Fruit fly (Drosophila melanogaster) whole organism, embryonic: ENCODE data around the gene amrt.

Source experiments
- Bteb2 ChIP-seq: fragments of 200-800 bp; sonication (Bioruptor generic); optimal IDR thresholded peaks from 2 replicates; lab custom pipeline; 2016; ENCODE audit warnings: missing biosample characterization, missing genetic modification characterization
- CG10366 ChIP-seq: fragments of 200-800 bp; sonication (Bioruptor generic); IDR thresholded peaks from 2 replicates; pipeline ENCODE4 v1.3.6; 2022; ENCODE audit warnings: missing biosample characterization, missing genetic modification characterization
- CG15269 ChIP-seq: fragments of 200-800 bp; sonication (Bioruptor generic); optimal IDR thresholded peaks from 2 replicates; lab custom pipeline; 2018; ENCODE audit warnings: missing biosample characterization, mild to moderate bottlenecking, missing genetic modification characterization, moderate library complexity
- CG1529 ChIP-seq: fragments of 200-800 bp; sonication (Bioruptor generic); optimal IDR thresholded peaks from 3 replicates; lab custom pipeline; 2018; ENCODE audit warnings: missing biosample characterization, missing genetic modification characterization
- CG17912 ChIP-seq: fragments of 200-800 bp; sonication (Bioruptor generic); optimal IDR thresholded peaks from 2 replicates; lab custom pipeline; 2018; ENCODE audit warnings: missing biosample characterization, mild to moderate bottlenecking, missing genetic modification characterization
- CG18599 ChIP-seq: fragments of 200-800 bp; sonication (Bioruptor generic); optimal IDR thresholded peaks from 3 replicates; lab custom pipeline; 2017; ENCODE audit warnings: missing biosample characterization, missing genetic modification characterization, mild to moderate bottlenecking, moderate library complexity, missing genetic modification reagents
- CG2678 ChIP-seq: fragments of 200-800 bp; sonication (Bioruptor generic); optimal IDR thresholded peaks from 3 replicates; lab custom pipeline; 2019; ENCODE audit warnings: missing biosample characterization, mild to moderate bottlenecking, missing genetic modification characterization, moderate library complexity
- CG2875 ChIP-seq: fragments of 200-800 bp; sonication (Bioruptor generic); optimal IDR thresholded peaks from 2 replicates; lab custom pipeline; 2017; ENCODE audit warnings: missing biosample characterization, mild to moderate bottlenecking, missing genetic modification characterization, missing genetic modification reagents
- CG31224 ChIP-seq: fragments of 200-800 bp; sonication (Bioruptor generic); IDR thresholded peaks from 2 replicates; pipeline ENCODE4 v1.3.6; 2022; ENCODE audit warnings: missing biosample characterization, missing genetic modification characterization
- CG3407 ChIP-seq: fragments of 200-800 bp; sonication (Bioruptor generic); optimal IDR thresholded peaks from 2 replicates; lab custom pipeline; 2018; ENCODE audit warnings: missing biosample characterization, mild to moderate bottlenecking, missing genetic modification characterization
- CG4328 ChIP-seq: fragments of 200-800 bp; sonication (Bioruptor generic); optimal IDR thresholded peaks from 3 replicates; lab custom pipeline; 2017; ENCODE audit warnings: missing biosample characterization, missing genetic modification reagents, missing genetic modification characterization
- CG6765 ChIP-seq: fragments of 200-800 bp; sonication (Bioruptor generic); optimal IDR thresholded peaks from 3 replicates; lab custom pipeline; 2017; ENCODE audit warnings: missing biosample characterization, mild to moderate bottlenecking, missing genetic modification characterization
- CG7372 ChIP-seq: fragments of 200-800 bp; sonication (Bioruptor generic); IDR thresholded peaks from 2 replicates; pipeline ENCODE4 v1.3.6; 2022; ENCODE audit warnings: missing biosample characterization, missing genetic modification characterization
- CG8290 ChIP-seq, 3 experiments: fragments of 200-800 bp; sonication (Bioruptor generic); optimal IDR thresholded peaks; 2 replicates each; lab custom pipeline; 2016 to 2019; ENCODE audit warnings: missing biosample characterization in 3 of 3, missing genetic modification characterization in 3 of 3, mild to moderate bottlenecking in 2 of 3, moderate library complexity in 1 of 3
- CG9215 ChIP-seq: fragments of 200-800 bp; sonication (Bioruptor generic); IDR thresholded peaks from 2 replicates; pipeline ENCODE4 v1.3.6; 2022; ENCODE audit warnings: missing biosample characterization, missing genetic modification characterization
- Dll ChIP-seq: fragments of 200-800 bp; sonication (Bioruptor generic); IDR thresholded peaks from 4 replicates; pipeline ENCODE4 v1.3.6; 2022; ENCODE audit warnings: missing biosample characterization, missing genetic modification characterization; ENCODE audit not compliant: partially characterized antibody
- Fer1 ChIP-seq: fragments of 200-800 bp; sonication (Bioruptor generic); optimal IDR thresholded peaks from 2 replicates; lab custom pipeline; 2017; ENCODE audit warnings: missing biosample characterization, mild to moderate bottlenecking, missing genetic modification characterization
- H15 ChIP-seq: fragments of 200-800 bp; sonication (Bioruptor generic); IDR thresholded peaks from 3 replicates; pipeline ENCODE4 v1.3.6; 2022; ENCODE audit warnings: missing biosample characterization, missing genetic modification characterization
- HLH3B ChIP-seq: fragments of 200-800 bp; sonication (Bioruptor generic); IDR thresholded peaks from 2 replicates; pipeline ENCODE4 v1.3.6; 2022; ENCODE audit warnings: missing biosample characterization, missing genetic modification characterization
- Hmr ChIP-seq: fragments of 200-800 bp; sonication (Bioruptor generic); optimal IDR thresholded peaks from 3 replicates; lab custom pipeline; 2017; ENCODE audit warnings: mild to moderate bottlenecking, missing biosample characterization, missing genetic modification reagents, missing genetic modification characterization
- Lim3 ChIP-seq: fragments of 200-800 bp; sonication (Bioruptor generic); IDR thresholded peaks from 2 replicates; pipeline ENCODE4 v1.3.6; 2022; ENCODE audit warnings: missing biosample characterization, missing genetic modification characterization
- Lpt ChIP-seq: fragments of >200 bp; optimal IDR thresholded peaks from 2 replicates; lab custom pipeline; 2018; ENCODE audit warnings: missing biosample characterization, missing genetic modification characterization
- Max ChIP-seq: fragments of 200-800 bp; sonication (Bioruptor generic); optimal IDR thresholded peaks from 2 replicates; lab custom pipeline; 2016; ENCODE audit warnings: missing biosample characterization, mild to moderate bottlenecking, missing genetic modification characterization
- NK7.1 ChIP-seq: fragments of 200-800 bp; sonication (Bioruptor generic); optimal IDR thresholded peaks from 3 replicates; lab custom pipeline; 2016; ENCODE audit warnings: missing biosample characterization, missing genetic modification characterization
- Pdp1 ChIP-seq, 2 experiments: fragments of 200-800 bp; sonication (Bioruptor generic); optimal IDR thresholded peaks; 3 replicates each; lab custom pipeline; 2016; ENCODE audit warnings: missing biosample characterization in 2 of 2, missing genetic modification characterization in 2 of 2, mild to moderate bottlenecking in 1 of 2, moderate library complexity in 1 of 2
- Ptx1 ChIP-seq: fragments of 200-800 bp; sonication (Bioruptor generic); IDR thresholded peaks from 2 replicates; pipeline ENCODE4 v1.3.6; 2022; ENCODE audit warnings: missing biosample characterization, missing genetic modification characterization
- Sox102F ChIP-seq: fragments of 200-800 bp; sonication (Bioruptor generic); optimal IDR thresholded peaks from 2 replicates; lab custom pipeline; 2018; ENCODE audit warnings: missing biosample characterization, mild to moderate bottlenecking, missing genetic modification characterization, moderate library complexity
- Ssrp ChIP-seq: fragments of 200-800 bp; sonication (Bioruptor generic); optimal IDR thresholded peaks from 2 replicates; lab custom pipeline; 2018; ENCODE audit warnings: missing biosample characterization, mild to moderate bottlenecking, missing genetic modification characterization, moderate library complexity
- Usf ChIP-seq: fragments of 200-800 bp; sonication (Bioruptor generic); optimal IDR thresholded peaks from 2 replicates; lab custom pipeline; 2017; ENCODE audit warnings: missing genotype, missing biosample characterization, missing genetic modification characterization
- Vsx1 ChIP-seq: fragments of 200-800 bp; sonication (Bioruptor generic); optimal IDR thresholded peaks from 2 replicates; lab custom pipeline; 2017; ENCODE audit warnings: missing biosample characterization, mild to moderate bottlenecking, missing genetic modification characterization, missing genetic modification reagents
- corto ChIP-seq: fragments of 200-800 bp; sonication (Bioruptor generic); optimal IDR thresholded peaks from 2 replicates; lab custom pipeline; 2016; ENCODE audit warnings: missing biosample characterization, mild to moderate bottlenecking, missing genetic modification characterization, moderate library complexity
- croc ChIP-seq: fragments of 200-800 bp; sonication (Bioruptor generic); conservative IDR thresholded peaks from 3 replicates; pipeline ENCODE4 v1.3.6; 2022; ENCODE audit warnings: missing biosample characterization, missing genetic modification characterization
- cwo ChIP-seq: fragments of 200-800 bp; sonication (Bioruptor generic); optimal IDR thresholded peaks from 3 replicates; lab custom pipeline; 2017; ENCODE audit warnings: missing biosample characterization, missing genetic modification characterization, mild to moderate bottlenecking, moderate library complexity, missing genetic modification reagents
- disco-r ChIP-seq: fragments of 200-800 bp; sonication (Bioruptor generic); optimal IDR thresholded peaks from 2 replicates; lab custom pipeline; 2016; ENCODE audit warnings: missing biosample characterization, missing genetic modification characterization
- fru ChIP-seq: fragments of >200 bp; optimal IDR thresholded peaks from 2 replicates; lab custom pipeline; 2017
- grau ChIP-seq: fragments of 200-800 bp; optimal IDR thresholded peaks from 3 replicates; lab custom pipeline; 2019; ENCODE audit warnings: missing biosample characterization, mild to moderate bottlenecking, missing genetic modification characterization, moderate library complexity
- ind ChIP-seq: fragments of 200-800 bp; sonication (Bioruptor generic); optimal IDR thresholded peaks from 3 replicates; lab custom pipeline; 2016; ENCODE audit warnings: missing biosample characterization, missing genetic modification characterization
- nerfin-1 ChIP-seq: fragments of 200-800 bp; sonication (Bioruptor generic); optimal IDR thresholded peaks from 3 replicates; lab custom pipeline; 2019; ENCODE audit warnings: missing biosample characterization, mild to moderate bottlenecking, missing genetic modification characterization, moderate library complexity
- p53 ChIP-seq: fragments of 200-800 bp; sonication (Bioruptor generic); optimal IDR thresholded peaks from 2 replicates; lab custom pipeline; 2016; ENCODE audit warnings: missing biosample characterization, missing genetic modification characterization
- pb ChIP-seq: fragments of 200-800 bp; sonication (Bioruptor generic); optimal IDR thresholded peaks from 3 replicates; lab custom pipeline; 2016; ENCODE audit warnings: missing biosample characterization, missing genetic modification characterization
- slou ChIP-seq: fragments of 200-800 bp; sonication (Bioruptor generic); optimal IDR thresholded peaks from 3 replicates; lab custom pipeline; 2016; ENCODE audit warnings: missing biosample characterization, missing genetic modification characterization
- so ChIP-seq: fragments of 200-800 bp; sonication (Bioruptor generic); IDR thresholded peaks from 3 replicates; pipeline ENCODE4 v1.3.6; 2022; ENCODE audit warnings: missing biosample characterization, missing genetic modification characterization
- tio ChIP-seq: fragments of 200-800 bp; sonication (Bioruptor generic); optimal IDR thresholded peaks from 2 replicates; lab custom pipeline; 2017; ENCODE audit warnings: missing biosample characterization, missing genetic modification characterization, inconsistent platforms
- tna ChIP-seq: fragments of 200-800 bp; sonication (Bioruptor generic); IDR thresholded peaks from 2 replicates; pipeline ENCODE4 v1.3.6; 2022; ENCODE audit warnings: missing biosample characterization, missing genetic modification characterization; ENCODE audit not compliant: partially characterized antibody
- tup ChIP-seq: fragments of 200-800 bp; sonication (Bioruptor generic); optimal IDR thresholded peaks from 2 replicates; lab custom pipeline; 2016; ENCODE audit warnings: missing biosample characterization, mild to moderate bottlenecking, missing genetic modification characterization, moderate library complexity
- unpg ChIP-seq: fragments of 200-800 bp; sonication (Bioruptor generic); optimal IDR thresholded peaks from 3 replicates; lab custom pipeline; 2018; ENCODE audit warnings: missing biosample characterization, mild to moderate bottlenecking, missing genetic modification characterization, moderate library complexity
- wor ChIP-seq: fragments of 200-800 bp; sonication (Bioruptor generic); IDR thresholded peaks from 2 replicates; pipeline ENCODE4 v1.3.6; 2022; ENCODE audit warnings: missing biosample characterization, missing genetic modification characterization
- zen ChIP-seq: fragments of 200-800 bp; sonication (Bioruptor generic); optimal IDR thresholded peaks from 3 replicates; lab custom pipeline; 2018; ENCODE audit warnings: missing biosample characterization, mild to moderate bottlenecking, missing genetic modification characterization, moderate library complexity

amrt gene

DNA sequence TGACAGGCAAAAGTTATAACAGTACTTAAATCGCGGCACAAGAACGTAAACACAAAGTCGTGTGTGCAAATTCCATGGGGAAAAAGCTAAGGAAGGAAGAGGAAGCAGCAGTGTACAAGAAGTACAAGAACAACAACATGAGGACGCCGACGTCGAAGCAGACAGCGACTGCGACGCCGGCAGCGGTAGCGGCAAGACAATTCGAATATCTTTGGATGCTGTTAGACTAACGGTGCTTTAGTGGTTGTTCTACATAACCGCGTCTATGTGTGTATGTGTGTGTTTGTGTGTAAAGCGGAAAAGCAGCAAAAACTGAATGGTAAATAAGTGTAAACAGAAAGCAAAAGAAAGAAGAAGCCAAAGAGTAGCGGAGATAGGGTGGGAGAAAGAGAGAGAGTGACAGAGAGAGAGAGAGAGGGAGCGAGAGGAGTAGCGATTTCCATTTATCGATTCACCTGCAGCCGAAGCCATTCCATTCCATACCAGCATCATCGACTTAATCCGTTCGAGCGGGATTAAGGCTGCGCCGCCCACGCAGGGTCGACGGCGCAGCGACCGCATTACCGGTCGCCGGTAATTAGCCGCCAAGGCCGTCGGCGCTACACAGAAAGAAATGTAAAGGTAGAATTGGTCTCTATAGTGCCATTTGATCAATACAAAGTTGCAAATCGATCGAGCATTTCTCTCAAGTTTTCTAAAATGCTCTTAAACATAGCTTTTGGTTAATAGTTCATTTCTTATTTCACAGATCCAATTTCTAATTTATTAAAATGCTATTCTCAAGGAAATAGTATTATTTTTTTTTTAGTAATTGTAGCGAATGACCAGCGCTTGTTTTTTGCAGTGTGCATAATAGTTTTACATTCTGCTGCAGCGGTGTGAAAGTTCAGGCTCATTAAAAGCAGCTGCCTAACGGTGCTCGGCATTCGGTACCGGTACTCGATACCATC, 2.0 kb downstream of the amrt start (continued):
- TF ChIP-seq CG1529 (GFP tag; lab: Kevin White, UChicago) (peak; percentile 35), Ptx1 (peak; percentile 50), unpg (GFP tag; lab: Kevin White, UChicago) (peak; percentile 67), CG2678 (tag; lab: Kevin White, UChicago) (peak; percentile 69), fru (no peak), CG18599 (GFP tag; lab: Kevin White, UChicago) (peak; percentile 54), CG7372 (GFP tag; lab: Robert Waterston, UW) (peak; percentile 27; the same call in 1 of the 2 replicates), Lim3 (GFP tag; lab: Robert Waterston, UW) (no peak), pb (peak; percentile 10), CG15269 (peak; percentile 61), tup (GFP tag; lab: Kevin White, UChicago) (peak; percentile 17), Max (GFP tag; lab: Kevin White, UChicago) (peak; percentile 7), CG9215 (GFP tag; lab: Robert Waterston, UW) (no peak), Fer1 (GFP tag; lab: Kevin White, UChicago) (peak; percentile 18), tio (peak; percentile 54), ind (GFP tag; lab: Kevin White, UChicago) (peak; percentile 59), croc (peak; percentile 41; the same call in 2 of the 3 replicates), Usf (GFP tag; lab: Kevin White, UChicago) (no peak), CG17912 (no peak), so (GFP tag; lab: Robert Waterston, UW) (peak; percentile 38; the same call in 1 of the 3 replicates), Hmr (GFP tag; lab: Kevin White, UChicago) (peak; percentile 17), CG3407 (no peak), wor (GFP tag; lab: Robert Waterston, UW) (0 out of 2 replicates have a peak, but pooled peaks have one; percentile 30), p53 (GFP tag; lab: Kevin White, UChicago) (no peak), Pdp1 (GFP tag; optimal IDR thresholded peaks at IDR 0.05; lab: Kevin White, UChicago) (peak; percentile 12 to 45), CG31224 (GFP tag; lab: Robert Waterston, UW) (no peak), Sox102F (peak; percentile 76), CG10366 (peak; percentile 21), grau (tag; lab: Kevin White, UChicago) (peak; percentile 49), Dll (GFP tag; lab: Robert Waterston, UW) (no peak), disco-r (GFP tag; lab: Kevin White, UChicago) (no peak), NK7.1 (GFP tag; lab: Kevin White, UChicago) (no peak), slou (GFP tag; lab: Kevin White, UChicago) (no peak), Bteb2 (GFP tag; lab: Kevin White, UChicago) (peak; percentile 41), tna (GFP tag; lab: Robert Waterston, UW) (no peak), Lpt (GFP tag; lab: Kevin White, UChicago) (no peak), H15 (GFP tag; lab: Robert Waterston, UW) (no peak), zen (tag; lab: Kevin White, UChicago) (peak; percentile 69), HLH3B (GFP tag; lab: Robert Waterston, UW) (peak; percentile 45; the same call in 1 of the 2 replicates), CG6765 (no peak), Vsx1 (GFP tag; lab: Kevin White, UChicago) (peak; percentile 86), CG8290 (GFP tag; optimal IDR thresholded peaks at IDR 0.05; lab: Kevin White, UChicago) (no peak), CG8290 (tag; optimal IDR thresholded peaks at IDR 0.05; lab: Kevin White, UChicago) (no peak), corto (GFP tag; lab: Kevin White, UChicago) (no peak), cwo (GFP tag; lab: Kevin White, UChicago) (peak; percentile 0), Ssrp (peak; percentile 70), CG2875 (GFP tag; lab: Kevin White, UChicago) (peak; percentile 42), nerfin-1 (peak; percentile 40), CG4328 (GFP tag; lab: Kevin White, UChicago) (no peak)
